Fruit fly (Drosophila melanogaster): ENCODE results near the gene Nopp140.

Nopp140 gene

dm6 chr3L:21839720-21840641, 7.4 kb downstream of the Nopp140 start (continued):
- TF ChIP-seq Sp1 (GFP tag; optimal IDR thresholded peaks at IDR 0.05), result peak; percentile 95
- TF ChIP-seq dsf (GFP tag; optimal IDR thresholded peaks at IDR 0.05; ENCODE audit: borderline replicate concordance), result peak; percentile 79
- TF ChIP-seq Rel (GFP tag; optimal IDR thresholded peaks at IDR 0.05), result peak; percentile 80
- peak; percentile 55 for TF ChIP-seq Rel (tag; optimal IDR thresholded peaks at IDR 0.05)
- no peak for TF ChIP-seq pan (optimal IDR thresholded peaks at IDR 0.05)
- peak; percentile 97 for TF ChIP-seq br (GFP tag; optimal IDR thresholded peaks at IDR 0.05)
- peak; percentile 92 for TF ChIP-seq HLH106 (tag; optimal IDR thresholded peaks at IDR 0.05)
- no peak for TF ChIP-seq CrebA (GFP tag; optimal IDR thresholded peaks at IDR 0.05; ENCODE audit: borderline replicate concordance)
- peak; percentile 80 for TF ChIP-seq CG9705 (GFP tag; optimal IDR thresholded peaks at IDR 0.05)
- TF ChIP-seq h (GFP tag; optimal IDR thresholded peaks at IDR 0.05), result peak; percentile 96
- TF ChIP-seq tai (GFP tag; optimal IDR thresholded peaks at IDR 0.05), result no peak
- no peak for TF ChIP-seq Abd-B (GFP tag; optimal IDR thresholded peaks at IDR 0.05)

dm6 chr3L:21840642-21840987, 8.0 kb downstream of the Nopp140 start:
- TF ChIP-seq pan (optimal IDR thresholded peaks at IDR 0.05) (no peak), HLH106 (tag; optimal IDR thresholded peaks at IDR 0.05) (no peak), brk (GFP tag; optimal IDR thresholded peaks at IDR 0.05) (no peak), Abd-B (GFP tag; optimal IDR thresholded peaks at IDR 0.05) (no peak), lola (GFP tag; optimal IDR thresholded peaks at IDR 0.05) (no peak), Sp1 (GFP tag; optimal IDR thresholded peaks at IDR 0.05) (no peak), CG9705 (GFP tag; optimal IDR thresholded peaks at IDR 0.05) (no peak), Rel (GFP tag; optimal IDR thresholded peaks at IDR 0.05) (no peak), Rel (tag; optimal IDR thresholded peaks at IDR 0.05) (no peak), psq (GFP tag; optimal IDR thresholded peaks at IDR 0.05) (no peak), sage (GFP tag; optimal IDR thresholded peaks at IDR 0.05) (no peak), tai (GFP tag; optimal IDR thresholded peaks at IDR 0.05) (no peak), Hr78 (GFP tag; optimal IDR thresholded peaks at IDR 0.05) (no peak), Hnf4 (GFP tag; optimal IDR thresholded peaks at IDR 0.05) (no peak), ey (GFP tag; optimal IDR thresholded peaks at IDR 0.05) (no peak)

- TF ChIP-seq Vsx2 (GFP tag; optimal IDR thresholded peaks at IDR 0.05; ENCODE audit: partially characterized antibody) (peak; percentile 0), Sp1 (GFP tag; optimal IDR thresholded peaks at IDR 0.05) (no peak), CrebA (GFP tag; optimal IDR thresholded peaks at IDR 0.05; ENCODE audit: borderline replicate concordance) (no peak), ey (GFP tag; optimal IDR thresholded peaks at IDR 0.05) (peak; percentile 13), Hr83 (GFP tag; optimal IDR thresholded peaks at IDR 0.05; ENCODE audit: poor library complexity, severe bottlenecking) (peak; percentile 70), rgr (GFP tag; optimal IDR thresholded peaks at IDR 0.05) (peak; percentile 55), sage (GFP tag; optimal IDR thresholded peaks at IDR 0.05) (no peak), foxo (GFP tag; optimal IDR thresholded peaks at IDR 0.05) (peak in 1 of 2 experiments; percentile 29), Hnf4 (GFP tag; optimal IDR thresholded peaks at IDR 0.05) (peak; percentile 52), Mio (GFP tag; optimal IDR thresholded peaks at IDR 0.05) (no peak), h (GFP tag; optimal IDR thresholded peaks at IDR 0.05) (peak; percentile 33), dmrt93B (GFP tag; optimal IDR thresholded peaks at IDR 0.05) (no peak)
Measured at dm6 chr3L:21841079-21841478, 8.5 kb downstream of the Nopp140 start, which contains the start of gene P5CDh1. TSS of gene P5CDh1 (minus strand) at chr3L:21841356.

DNA sequence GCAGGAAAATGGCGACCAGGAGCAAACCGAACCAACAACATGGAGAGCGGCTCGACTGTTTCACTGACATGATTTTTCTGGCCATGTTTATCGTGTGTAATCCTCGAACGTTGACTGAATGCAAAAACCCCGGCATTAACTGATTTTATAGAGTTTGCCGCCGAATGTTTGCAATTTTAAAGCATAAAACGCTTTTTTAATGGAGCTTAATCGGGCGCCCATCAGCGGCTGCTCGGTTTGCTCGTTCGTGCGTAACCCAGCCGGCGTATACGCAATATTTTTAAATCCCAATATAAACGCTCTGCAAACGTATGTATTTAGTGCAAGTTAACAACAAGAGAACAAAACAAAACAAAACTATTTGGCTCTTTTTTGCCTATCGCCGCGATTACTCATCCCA, 9.7 kb downstream of the Nopp140 start, which contains the start of gene CG14563:
Gene CG14563 (minus strand): TSS at position 101 of the 400 bp plus-strand sequence.
- TF ChIP-seq lola (GFP tag; optimal IDR thresholded peaks at IDR 0.05) (no peak), brk (GFP tag; optimal IDR thresholded peaks at IDR 0.05) (no peak), tai (GFP tag; optimal IDR thresholded peaks at IDR 0.05) (no peak), N (GFP tag; optimal IDR thresholded peaks at IDR 0.05) (no peak), woc (GFP tag; optimal IDR thresholded peaks at IDR 0.05) (no peak), sv (GFP tag; optimal IDR thresholded peaks at IDR 0.05) (no peak), Dfd (GFP tag; optimal IDR thresholded peaks at IDR 0.05) (no peak), Abd-B (GFP tag; optimal IDR thresholded peaks at IDR 0.05) (no peak), sage (GFP tag; optimal IDR thresholded peaks at IDR 0.05) (no peak), pan (optimal IDR thresholded peaks at IDR 0.05) (no peak), CG32264 (GFP tag; optimal IDR thresholded peaks at IDR 0.05) (no peak)

- TF ChIP-seq woc (GFP tag; optimal IDR thresholded peaks at IDR 0.05) (no peak), Jra (GFP tag; optimal IDR thresholded peaks at IDR 0.05) (no peak), Hnf4 (GFP tag; optimal IDR thresholded peaks at IDR 0.05) (no peak), Abd-B (GFP tag; optimal IDR thresholded peaks at IDR 0.05) (no peak), foxo (GFP tag; optimal IDR thresholded peaks at IDR 0.05) (no peak), ey (GFP tag; optimal IDR thresholded peaks at IDR 0.05) (no peak)
Measured at dm6 chr3L:21843307-21843706, 10.7 kb downstream of the Nopp140 start.

All from whole organism, wandering third instar larva.